Worm (Caenorhabditis elegans) whole organism, L4 larva: ENCODE data around the gene srab-18.

ENCODE experiments used
- F49E8.2 ChIP-seq: sonication (generic microtip); optimal IDR thresholded peaks from 2 replicates; lab custom pipeline; 2016; ENCODE audit warnings: missing compliant biosample characterization, mild to moderate bottlenecking, missing genetic modification characterization, borderline replicate concordance
- ceh-20 ChIP-seq: fragments of 200-800 bp; sonication (Bioruptor generic); IDR thresholded peaks from 2 replicates; pipeline ENCODE4 v1.3.6; 2022; ENCODE audit warnings: missing genetic modification reagents, missing genetic modification characterization, missing compliant biosample characterization
- ceh-82 ChIP-seq: sonication (generic microtip); optimal IDR thresholded peaks from 2 replicates; lab custom pipeline; 2017; ENCODE audit warnings: missing biosample characterization, missing genetic modification characterization
- fkh-10 ChIP-seq: fragments of 150-350 bp; optimal IDR thresholded peaks from 2 replicates; lab custom pipeline; 2014; ENCODE audit warnings: missing biosample characterization, missing genetic modification reagents, missing genetic modification characterization
- fos-1 ChIP-seq: fragments of 150-350 bp; optimal IDR thresholded peaks from 2 replicates; lab custom pipeline; 2014; ENCODE audit warnings: missing biosample characterization, missing genetic modification characterization
- lin-15B ChIP-seq: fragments of 150-350 bp; sonication (generic microtip); optimal IDR thresholded peaks from 3 replicates; lab custom pipeline; 2014; ENCODE audit warnings: missing biosample characterization, missing genetic modification characterization
- nhr-237 ChIP-seq: sonication (generic microtip); optimal IDR thresholded peaks from 2 replicates; lab custom pipeline; 2017; ENCODE audit warnings: missing biosample characterization, missing genetic modification characterization
- nhr-28 ChIP-seq: fragments of 150-350 bp; optimal IDR thresholded peaks from 2 replicates; lab custom pipeline; 2014; ENCODE audit warnings: missing biosample characterization, missing genetic modification characterization
- zip-2 ChIP-seq: fragments of 150-350 bp; optimal IDR thresholded peaks from 2 replicates; lab custom pipeline; 2014; ENCODE audit warnings: missing biosample characterization, missing genetic modification characterization

ce11 chrV:9918410-9918809, 47.2 kb upstream of the srab-18 start, which contains the start of gene C50H2.5:
- TF ChIP-seq fos-1: no peak
- TF ChIP-seq ceh-20 (GFP tag; lab: Robert Waterston, UW): no peak
- no peak for TF ChIP-seq nhr-28 (tag; lab: Kevin White, UChicago)
- TF ChIP-seq lin-15B (tag; lab: Kevin White, UChicago): no peak
- no peak for TF ChIP-seq fkh-10 (GFP tag; lab: Kevin White, UChicago)
- no peak for TF ChIP-seq F49E8.2 (tag; lab: Kevin White, UChicago)
- TF ChIP-seq nhr-237: no peak
- no peak for TF ChIP-seq zip-2 (tag; lab: Kevin White, UChicago)
- no peak for TF ChIP-seq ceh-82 (tag; lab: Kevin White, UChicago)
